Worm (Caenorhabditis elegans) whole organism, L1 larva: ENCODE results near the gene tag-77.

ENCODE experiments used
- C04F5.9 ChIP-seq: sonication (generic microtip); optimal IDR thresholded peaks from 2 replicates; lab custom pipeline; 2016; ENCODE audit warnings: missing genetic modification characterization, missing compliant biosample characterization
- C16A3.4 ChIP-seq: fragments of 150-350 bp; optimal IDR thresholded peaks from 2 replicates; lab custom pipeline; 2014; ENCODE audit warnings: missing biosample characterization, missing genetic modification characterization
- F16B12.6 ChIP-seq: fragments of 150-350 bp; optimal IDR thresholded peaks from 2 replicates; lab custom pipeline; 2014; ENCODE audit warnings: missing biosample characterization, missing genetic modification characterization
- Y116A8C.19 ChIP-seq: sonication (generic microtip); optimal IDR thresholded peaks from 2 replicates; lab custom pipeline; 2016; ENCODE audit warnings: missing compliant biosample characterization, missing genetic modification characterization, borderline replicate concordance
- alr-1 ChIP-seq: fragments of 200-800 bp; sonication (Bioruptor generic); optimal IDR thresholded peaks from 2 replicates; lab custom pipeline; 2018; ENCODE audit warnings: borderline replicate concordance, mild to moderate bottlenecking, missing genetic modification characterization, missing compliant biosample characterization
- aly-2 ChIP-seq: fragments of 150-350 bp; optimal IDR thresholded peaks from 2 replicates; lab custom pipeline; 2014; ENCODE audit warnings: missing biosample characterization, missing genetic modification characterization
- ama-1 ChIP-seq: fragments of 150-350 bp; optimal IDR thresholded peaks from 2 replicates; lab custom pipeline; 2014
- ceh-63 ChIP-seq: fragments of 200-800 bp; sonication (Bioruptor generic); optimal IDR thresholded peaks from 2 replicates; lab custom pipeline; 2018; ENCODE audit warnings: mild to moderate bottlenecking, missing genetic modification characterization, missing compliant biosample characterization
- ceh-88 ChIP-seq: fragments of 200-800 bp; sonication (Bioruptor generic); IDR thresholded peaks from 2 replicates; pipeline ENCODE4 v1.3.6; 2022; ENCODE audit warnings: missing genetic modification characterization, missing compliant biosample characterization
- dpl-1 ChIP-seq, 3 experiments: fragments of 150-350 bp in 2 of 3; sonication (generic microtip) in 1 of 3; optimal IDR thresholded peaks; 2 replicates each; lab custom pipeline; 2014 to 2017; ENCODE audit warnings: missing biosample characterization in 3 of 3, missing genetic modification characterization in 3 of 3, missing genetic modification reagents in 3 of 3
- efl-1 ChIP-seq, 4 experiments: fragments of 150-350 bp; optimal IDR thresholded peaks in 3 of 4; peaks in 1 of 4; 1 replicate in 1 of 4; 2 replicates in 3 of 4; lab custom pipeline; 2014; ENCODE audit warnings: missing biosample characterization in 2 of 4, missing genetic modification characterization in 2 of 4, missing genetic modification reagents in 2 of 4
- efl-3 ChIP-seq: fragments of 200-800 bp; sonication (Bioruptor generic); optimal IDR thresholded peaks from 2 replicates; lab custom pipeline; 2018; ENCODE audit warnings: mild to moderate bottlenecking, missing genetic modification characterization, missing compliant biosample characterization
- egl-13 ChIP-seq: sonication (generic microtip); optimal IDR thresholded peaks from 2 replicates; lab custom pipeline; 2016; ENCODE audit warnings: missing genotype, missing genetic modification reagents, missing genetic modification characterization, missing compliant biosample characterization
- egl-27 ChIP-seq, 2 experiments: fragments of 150-350 bp in 1 of 2; sonication (generic microtip); optimal IDR thresholded peaks; 3 replicates each; lab custom pipeline; 2017 to 2018; ENCODE audit warnings: missing biosample characterization in 2 of 2, missing genetic modification characterization in 2 of 2, missing genetic modification reagents in 2 of 2
- elt-2 ChIP-seq: sonication (generic microtip); optimal IDR thresholded peaks from 2 replicates; lab custom pipeline; 2016; ENCODE audit warnings: missing genetic modification characterization, mild to moderate bottlenecking, inconsistent platforms, missing compliant biosample characterization, missing genetic modification reagents
- ets-5 ChIP-seq: fragments of 200-800 bp; sonication (Bioruptor generic); IDR thresholded peaks from 2 replicates; pipeline ENCODE4 v1.3.6; 2022; ENCODE audit warnings: missing genetic modification characterization, missing compliant biosample characterization
- fkh-4 ChIP-seq: sonication (generic microtip); optimal IDR thresholded peaks from 2 replicates; lab custom pipeline; 2016; ENCODE audit warnings: missing compliant biosample characterization, missing genetic modification characterization, borderline replicate concordance
- hpl-2 ChIP-seq: fragments of 150-350 bp; optimal IDR thresholded peaks from 2 replicates; lab custom pipeline; 2014; ENCODE audit warnings: missing biosample characterization, missing genetic modification reagents, missing genetic modification characterization
- isw-1 ChIP-seq: fragments of 200-800 bp; sonication (Bioruptor generic); IDR thresholded peaks from 2 replicates; pipeline ENCODE4 v1.3.6; 2022; ENCODE audit warnings: missing genetic modification characterization, missing compliant biosample characterization
- lin-13 ChIP-seq: fragments of 150-350 bp; optimal IDR thresholded peaks from 2 replicates; lab custom pipeline; 2014; ENCODE audit warnings: missing biosample characterization, missing genetic modification reagents, missing genetic modification characterization
- lin-14 ChIP-seq: fragments of 200-800 bp; sonication (Bioruptor generic); optimal IDR thresholded peaks from 2 replicates; lab custom pipeline; 2018; ENCODE audit warnings: mild to moderate bottlenecking, missing genetic modification characterization, moderate library complexity, missing compliant biosample characterization
- lin-15B ChIP-seq: fragments of 150-350 bp; sonication (generic microtip); optimal IDR thresholded peaks from 3 replicates; lab custom pipeline; 2014; ENCODE audit warnings: missing biosample characterization, missing genetic modification characterization
- lin-35 ChIP-seq, 2 experiments: fragments of 150-350 bp; optimal IDR thresholded peaks; 2 replicates each; lab custom pipeline; 2014; ENCODE audit warnings: missing biosample characterization in 2 of 2, missing genetic modification characterization in 2 of 2, missing genetic modification reagents in 2 of 2
- lsy-2 ChIP-seq, 2 experiments: fragments of 150-350 bp; optimal IDR thresholded peaks; 2 replicates each; lab custom pipeline; 2014; ENCODE audit warnings: missing biosample characterization in 2 of 2, missing genetic modification characterization in 2 of 2
- nhr-11 ChIP-seq: fragments of 150-350 bp; optimal IDR thresholded peaks from 2 replicates; lab custom pipeline; 2014; ENCODE audit warnings: missing biosample characterization, missing genetic modification characterization
- nhr-19 ChIP-seq: fragments of 200-800 bp; sonication (Bioruptor generic); conservative IDR thresholded peaks from 2 replicates; pipeline ENCODE4 v1.3.6; 2022; ENCODE audit warnings: missing genetic modification characterization, missing compliant biosample characterization
- nhr-28 ChIP-seq: fragments of 150-350 bp; optimal IDR thresholded peaks from 2 replicates; lab custom pipeline; 2014; ENCODE audit warnings: missing biosample characterization, missing genetic modification characterization
- nhr-47 ChIP-seq: sonication (generic microtip); optimal IDR thresholded peaks from 2 replicates; lab custom pipeline; 2016; ENCODE audit warnings: mild to moderate bottlenecking, missing genetic modification characterization, moderate library complexity, missing compliant biosample characterization
- nhr-71 ChIP-seq: sonication (generic microtip); optimal IDR thresholded peaks from 2 replicates; lab custom pipeline; 2016; ENCODE audit warnings: mild to moderate bottlenecking, missing genetic modification characterization, moderate library complexity, missing compliant biosample characterization
- nhr-76 ChIP-seq: sonication (generic microtip); optimal IDR thresholded peaks from 2 replicates; lab custom pipeline; 2017; ENCODE audit warnings: missing biosample characterization, missing genetic modification characterization
- nhr-84 ChIP-seq: sonication (generic microtip); optimal IDR thresholded peaks from 2 replicates; lab custom pipeline; 2017; ENCODE audit warnings: missing biosample characterization, missing genetic modification characterization
- nhr-90 ChIP-seq: sonication (generic microtip); optimal IDR thresholded peaks from 2 replicates; lab custom pipeline; 2016; ENCODE audit warnings: mild to moderate bottlenecking, missing genetic modification characterization, missing compliant biosample characterization; ENCODE audit not compliant: poor library complexity
- pax-3 ChIP-seq: fragments of 200-800 bp; sonication (Bioruptor generic); optimal IDR thresholded peaks from 2 replicates; lab custom pipeline; 2018; ENCODE audit warnings: mild to moderate bottlenecking, missing genetic modification characterization, moderate library complexity, missing compliant biosample characterization
- rnt-1 ChIP-seq: sonication (generic microtip); optimal IDR thresholded peaks from 2 replicates; lab custom pipeline; 2016; ENCODE audit warnings: mild to moderate bottlenecking, missing genetic modification characterization, moderate library complexity, missing compliant biosample characterization
- snpc-4 ChIP-seq: fragments of 150-350 bp; optimal IDR thresholded peaks from 2 replicates; lab custom pipeline; 2014; ENCODE audit warnings: missing biosample characterization, missing genetic modification characterization
- sox-4 ChIP-seq: sonication (generic microtip); optimal IDR thresholded peaks from 2 replicates; lab custom pipeline; 2016; ENCODE audit warnings: missing genetic modification characterization, missing compliant biosample characterization
- sup-37 ChIP-seq: fragments of 200-800 bp; sonication (Bioruptor generic); optimal IDR thresholded peaks from 2 replicates; lab custom pipeline; 2018; ENCODE audit warnings: mild to moderate bottlenecking, missing genetic modification characterization, missing compliant biosample characterization
- swsn-7 ChIP-seq: sonication (generic microtip); optimal IDR thresholded peaks from 2 replicates; lab custom pipeline; 2016; ENCODE audit warnings: missing genetic modification characterization, missing compliant biosample characterization
- tlp-1 ChIP-seq: fragments of 150-350 bp; optimal IDR thresholded peaks from 2 replicates; lab custom pipeline; 2014; ENCODE audit warnings: missing biosample characterization, missing genetic modification characterization
- unc-130 ChIP-seq: fragments of 150-350 bp; optimal IDR thresholded peaks from 2 replicates; lab custom pipeline; 2017; ENCODE audit warnings: missing biosample characterization, missing genetic modification characterization, inconsistent platforms
- unc-30 ChIP-seq: sonication (generic microtip); optimal IDR thresholded peaks from 2 replicates; lab custom pipeline; 2017; ENCODE audit warnings: missing biosample characterization, missing genetic modification characterization
- unc-62 ChIP-seq: fragments of 150-350 bp; optimal IDR thresholded peaks from 2 replicates; lab custom pipeline; 2014; ENCODE audit warnings: missing biosample characterization, missing genetic modification reagents, missing genetic modification characterization
- unc-86 ChIP-seq: sonication (generic microtip); optimal IDR thresholded peaks from 2 replicates; lab custom pipeline; 2016; ENCODE audit warnings: missing genetic modification characterization, missing compliant biosample characterization
- unc-98 ChIP-seq: fragments of 200-800 bp; sonication (Bioruptor generic); IDR thresholded peaks from 2 replicates; pipeline ENCODE4 v1.3.6; 2022; ENCODE audit warnings: missing genetic modification characterization, missing compliant biosample characterization
- xbp-1 ChIP-seq: sonication (generic microtip); optimal IDR thresholded peaks from 2 replicates; lab custom pipeline; 2016; ENCODE audit warnings: missing genetic modification characterization, missing compliant biosample characterization
- zag-1 ChIP-seq: fragments of 150-350 bp; optimal IDR thresholded peaks from 2 replicates; lab custom pipeline; 2014; ENCODE audit warnings: missing biosample characterization, missing genetic modification characterization
- ztf-4 ChIP-seq: fragments of 150-350 bp; optimal IDR thresholded peaks from 2 replicates; lab custom pipeline; 2014; ENCODE audit warnings: missing biosample characterization, missing genetic modification characterization

tag-77 gene

ce11 chrIV:8530042-8531027 lies 20.0 kb upstream of the tag-77 start (continued):
- TF ChIP-seq C16A3.4 (tag; lab: Kevin White, UChicago): peak; percentile 25
- no peak for TF ChIP-seq nhr-28 (tag; lab: Kevin White, UChicago)
- TF ChIP-seq unc-62 (GFP tag; lab: Kevin White, UChicago): no peak
- TF ChIP-seq ceh-88 (GFP tag; lab: Robert Waterston, UW): peak; percentile 30; the same call in 1 of the 2 replicates
- no peak for TF ChIP-seq swsn-7 (tag; lab: Kevin White, UChicago)
- TF ChIP-seq unc-86 (tag; lab: Kevin White, UChicago): no peak
- TF ChIP-seq nhr-76 (tag; lab: Kevin White, UChicago): no peak
- peak; percentile 77 for TF ChIP-seq nhr-71 (tag; lab: Kevin White, UChicago)
- no peak for TF ChIP-seq sox-4 (tag; lab: Kevin White, UChicago)
- TF ChIP-seq F16B12.6 (tag; lab: Kevin White, UChicago): no peak
- no peak for TF ChIP-seq zag-1
- TF ChIP-seq efl-3 (GFP tag; lab: Kevin White, UChicago): no peak
- peak; percentile 1 for TF ChIP-seq ztf-4 (tag; lab: Kevin White, UChicago)
- TF ChIP-seq xbp-1 (tag; lab: Kevin White, UChicago): peak; percentile 33
- no peak for TF ChIP-seq nhr-11 (tag; lab: Kevin White, UChicago)
- no peak for TF ChIP-seq sup-37 (GFP tag; lab: Kevin White, UChicago)
- peak; percentile 98 for TF ChIP-seq elt-2 (tag; lab: Kevin White, UChicago)
- TF ChIP-seq lin-14 (GFP tag; lab: Kevin White, UChicago): peak; percentile 81
- TF ChIP-seq ceh-63 (GFP tag; lab: Kevin White, UChicago): no peak
- TF ChIP-seq fkh-4 (tag; lab: Kevin White, UChicago): no peak
- peak; percentile 28 for TF ChIP-seq ama-1 (lab: Kevin White, UChicago)
- TF ChIP-seq lin-13: peak; percentile 51
- TF ChIP-seq tlp-1 (tag; lab: Kevin White, UChicago): peak; percentile 61
- TF ChIP-seq efl-1 (optimal IDR thresholded peaks at IDR 0.05; lab: Kevin White, UChicago): no peak
- peak in 1 of 2 experiments; percentile 54 for TF ChIP-seq efl-1 (GFP tag; optimal IDR thresholded peaks at IDR 0.05 in 1 of 2; lab: Kevin White, UChicago)
- no peak for TF ChIP-seq isw-1 (GFP tag; lab: Robert Waterston, UW)
- no peak for TF ChIP-seq snpc-4 (tag; lab: Kevin White, UChicago)
- no peak for TF ChIP-seq egl-13 (tag; lab: Kevin White, UChicago)
- TF ChIP-seq lin-35 (GFP tag; optimal IDR thresholded peaks at IDR 0.05; lab: Kevin White, UChicago): peak in 1 of 2 experiments; percentile 71
- no peak for TF ChIP-seq hpl-2 (GFP tag; lab: Kevin White, UChicago)
- TF ChIP-seq rnt-1: no peak
- TF ChIP-seq lsy-2 (tag; optimal IDR thresholded peaks at IDR 0.05; lab: Kevin White, UChicago): peak; percentile 27 to 54
- no peak for TF ChIP-seq C04F5.9
- no peak for TF ChIP-seq alr-1 (tag; lab: Kevin White, UChicago)
- TF ChIP-seq egl-27 (tag; optimal IDR thresholded peaks at IDR 0.05; lab: Kevin White, UChicago): no peak
- TF ChIP-seq, all 84 proteins: peak for 27

- no peak for TF ChIP-seq efl-3 (GFP tag; lab: Kevin White, UChicago)
- no peak for TF ChIP-seq nhr-11 (tag; lab: Kevin White, UChicago)
- peak; percentile 69 for TF ChIP-seq nhr-47
- no peak for TF ChIP-seq pax-3 (tag; lab: Kevin White, UChicago)
- no peak for TF ChIP-seq nhr-84 (tag; lab: Kevin White, UChicago)
- peak; percentile 84 for TF ChIP-seq nhr-90 (tag; lab: Kevin White, UChicago)
- no peak for TF ChIP-seq aly-2
- TF ChIP-seq nhr-19: peak; percentile 84
- TF ChIP-seq ceh-88 (GFP tag; lab: Robert Waterston, UW): no peak
- peak in 2 of 3 experiments; percentile 33 to 46 for TF ChIP-seq dpl-1 (GFP tag; optimal IDR thresholded peaks at IDR 0.05; lab: Kevin White, UChicago)
- TF ChIP-seq sup-37 (GFP tag; lab: Kevin White, UChicago): no peak
- TF ChIP-seq Y116A8C.19 (tag; lab: Kevin White, UChicago): no peak
- no peak for TF ChIP-seq egl-13 (tag; lab: Kevin White, UChicago)
- peak; percentile 40 to 74 for TF ChIP-seq lsy-2 (tag; optimal IDR thresholded peaks at IDR 0.05; lab: Kevin White, UChicago)
- TF ChIP-seq C16A3.4 (tag; lab: Kevin White, UChicago): peak; percentile 47
- no peak for TF ChIP-seq unc-98 (GFP tag; lab: Robert Waterston, UW)
- no peak for TF ChIP-seq unc-30 (tag; lab: Kevin White, UChicago)
- TF ChIP-seq ztf-4 (tag; lab: Kevin White, UChicago): peak; percentile 29
- TF ChIP-seq lin-15B (tag; lab: Kevin White, UChicago): no peak
- peak; percentile 26 for TF ChIP-seq lin-13
- TF ChIP-seq ama-1 (lab: Kevin White, UChicago): no peak
- no peak for TF ChIP-seq ets-5 (GFP tag; lab: Robert Waterston, UW)
- TF ChIP-seq unc-130 (tag; lab: Kevin White, UChicago): peak; percentile 78
- TF ChIP-seq efl-1 (optimal IDR thresholded peaks at IDR 0.05; lab: Kevin White, UChicago): peak in 1 of 2 experiments; percentile 27
- peak in 1 of 2 experiments; percentile 94 for TF ChIP-seq efl-1 (GFP tag; optimal IDR thresholded peaks at IDR 0.05 in 1 of 2; lab: Kevin White, UChicago)
These were observed 18.7 kb upstream of the tag-77 start for ce11 chrIV:8529039-8529438.
